Fruit fly (Drosophila melanogaster) whole organism, adult: ENCODE results near the gene RpS8.

ENCODE experiments used
- CG11617 ChIP-seq: fragments of 200-800 bp; sonication (Bioruptor generic); optimal IDR thresholded peaks from 2 replicates; lab custom pipeline; 2017; ENCODE audit warnings: mild to moderate bottlenecking, missing biosample characterization, missing genetic modification reagents, missing genetic modification characterization
- CG12768 ChIP-seq: fragments of 200-800 bp; sonication (Bioruptor generic); optimal IDR thresholded peaks from 2 replicates; lab custom pipeline; 2017; ENCODE audit warnings: missing biosample characterization, missing genetic modification characterization, mild to moderate bottlenecking, moderate library complexity, missing genetic modification reagents
- CG14711 ChIP-seq: fragments of 200-800 bp; sonication (Bioruptor generic); optimal IDR thresholded peaks from 2 replicates; lab custom pipeline; 2018; ENCODE audit warnings: missing biosample characterization, mild to moderate bottlenecking, missing genetic modification characterization, moderate library complexity
- CG1620 ChIP-seq: fragments of 200-800 bp; sonication (Bioruptor generic); optimal IDR thresholded peaks from 2 replicates; lab custom pipeline; 2016; ENCODE audit warnings: missing biosample characterization, missing genetic modification characterization
- CG33017 ChIP-seq: fragments of 200-800 bp; sonication (Bioruptor generic); optimal IDR thresholded peaks from 2 replicates; lab custom pipeline; 2018; ENCODE audit warnings: missing biosample characterization, mild to moderate bottlenecking, missing genetic modification characterization, moderate library complexity
- CG5204 ChIP-seq: fragments of 200-800 bp; sonication (Bioruptor generic); optimal IDR thresholded peaks from 2 replicates; lab custom pipeline; 2016; ENCODE audit warnings: missing biosample characterization, missing genetic modification characterization
- CG7045 ChIP-seq: fragments of 200-800 bp; sonication (Bioruptor generic); optimal IDR thresholded peaks from 2 replicates; lab custom pipeline; 2017; ENCODE audit warnings: missing biosample characterization, mild to moderate bottlenecking, missing genetic modification characterization
- CG7101 ChIP-seq: fragments of 200-800 bp; sonication (Bioruptor generic); optimal IDR thresholded peaks from 2 replicates; lab custom pipeline; 2018; ENCODE audit warnings: missing biosample characterization, mild to moderate bottlenecking, missing genetic modification characterization, moderate library complexity
- Clk ChIP-seq: fragments of 200-800 bp; sonication (Bioruptor generic); optimal IDR thresholded peaks from 2 replicates; lab custom pipeline; 2017; ENCODE audit warnings: missing biosample characterization, missing genetic modification characterization
- Crg-1 ChIP-seq: fragments of 200-800 bp; sonication (Bioruptor generic); optimal IDR thresholded peaks from 2 replicates; lab custom pipeline; 2016; ENCODE audit warnings: missing biosample characterization, missing genetic modification characterization
- Hr96 ChIP-seq: fragments of 200-800 bp; sonication (Bioruptor generic); optimal IDR thresholded peaks from 2 replicates; lab custom pipeline; 2016; ENCODE audit warnings: missing biosample characterization, missing genetic modification characterization
- Mnt ChIP-seq: fragments of 200-800 bp; sonication (Bioruptor generic); optimal IDR thresholded peaks from 2 replicates; lab custom pipeline; 2016; ENCODE audit warnings: missing biosample characterization, mild to moderate bottlenecking, missing genetic modification characterization
- bab1 ChIP-seq: fragments of 200-800 bp; sonication (Bioruptor generic); optimal IDR thresholded peaks from 3 replicates; lab custom pipeline; 2019; ENCODE audit warnings: missing biosample characterization, mild to moderate bottlenecking, missing genetic modification characterization, moderate library complexity
- cic ChIP-seq: fragments of 200-800 bp; sonication (Bioruptor generic); optimal IDR thresholded peaks from 2 replicates; lab custom pipeline; 2017; ENCODE audit warnings: missing biosample characterization, mild to moderate bottlenecking, missing genetic modification characterization, moderate library complexity
- cnc ChIP-seq, 2 experiments: fragments of >200 bp; optimal IDR thresholded peaks; 2 replicates each; lab custom pipeline; 2017
- kay ChIP-seq: fragments of 200-800 bp; sonication (Bioruptor generic); peaks from one replicate; lab custom pipeline; 2016; ENCODE audit warnings: missing biosample characterization, missing genetic modification characterization, borderline replicate concordance
- ovo ChIP-seq: fragments of 200-800 bp; sonication (Bioruptor generic); optimal IDR thresholded peaks from 2 replicates; lab custom pipeline; 2016; ENCODE audit warnings: missing biosample characterization, missing genetic modification characterization
- pad ChIP-seq: fragments of 200-800 bp; sonication (Bioruptor generic); optimal IDR thresholded peaks from 3 replicates; lab custom pipeline; 2017; ENCODE audit warnings: missing biosample characterization, missing genetic modification characterization, mild to moderate bottlenecking, moderate library complexity, missing genetic modification reagents
- tj ChIP-seq: fragments of 200-800 bp; sonication (Bioruptor generic); optimal IDR thresholded peaks from 3 replicates; lab custom pipeline; 2017; ENCODE audit warnings: missing biosample characterization, mild to moderate bottlenecking, missing genetic modification characterization, moderate library complexity
- toe ChIP-seq: fragments of 200-800 bp; sonication (Bioruptor generic); optimal IDR thresholded peaks from 2 replicates; lab custom pipeline; 2016; ENCODE audit warnings: missing biosample characterization, missing genetic modification characterization

RpS8 gene

dm6 chr3R:29898588-29898987 lies 37.2 kb downstream of the RpS8 start:
- TF ChIP-seq CG11617 (GFP tag; lab: Kevin White, UChicago), result no peak
- no peak for TF ChIP-seq kay
- no peak for TF ChIP-seq cnc (optimal IDR thresholded peaks at IDR 0.05; lab: Kevin White, UChicago)

- TF ChIP-seq pad (no peak), Crg-1 (GFP tag; lab: Kevin White, UChicago) (no peak), bab1 (GFP tag; lab: Kevin White, UChicago) (no peak)
These were observed 38.3 kb downstream of the RpS8 start for dm6 chr3R:29899635-29900034.

- TF ChIP-seq CG12768, result no peak
- TF ChIP-seq bab1 (GFP tag; lab: Kevin White, UChicago), result peak; percentile 30
- no peak for TF ChIP-seq cic
These were observed 42.5 kb downstream of the RpS8 start, which contains the start of gene CG15517 for dm6 chr3R:29903775-29904356. Gene CG15517, minus strand, starts transcription at chr3R:29903825.

dm6 chr3R:29905164-29905563 lies 43.8 kb downstream of the RpS8 start, which contains the start of gene CG15515:
Gene CG15515, plus strand, starts transcription at chr3R:29905464.
- no peak for TF ChIP-seq CG11617 (GFP tag; lab: Kevin White, UChicago)
- no peak for TF ChIP-seq bab1 (GFP tag; lab: Kevin White, UChicago)
- TF ChIP-seq CG1620, result no peak
- no peak for TF ChIP-seq tj (GFP tag; lab: Kevin White, UChicago)
- TF ChIP-seq CG5204 (GFP tag; lab: Kevin White, UChicago), result no peak
- no peak for TF ChIP-seq Crg-1 (GFP tag; lab: Kevin White, UChicago)
- no peak for TF ChIP-seq ovo (GFP tag; lab: Kevin White, UChicago)
- TF ChIP-seq CG33017 (tag; lab: Kevin White, UChicago), result no peak
- TF ChIP-seq Clk (GFP tag; lab: Kevin White, UChicago), result no peak
- no peak for TF ChIP-seq pad
- no peak for TF ChIP-seq kay
- no peak for TF ChIP-seq CG14711
- no peak for TF ChIP-seq CG12768
- TF ChIP-seq cnc (optimal IDR thresholded peaks at IDR 0.05; lab: Kevin White, UChicago), result no peak
- no peak for TF ChIP-seq CG7101 (tag; lab: Kevin White, UChicago)
- no peak for TF ChIP-seq CG7045 (GFP tag; lab: Kevin White, UChicago)
- no peak for TF ChIP-seq toe (GFP tag; lab: Kevin White, UChicago)
- TF ChIP-seq Hr96 (GFP tag; lab: Kevin White, UChicago), result no peak
- TF ChIP-seq Mnt (GFP tag; lab: Kevin White, UChicago), result no peak

dm6 chr3R:29907601-29908175 lies 46.3 kb downstream of the RpS8 start, which contains the start of gene CG31036:
Gene CG31036, plus strand, starts transcription at chr3R:29908107.
- no peak for TF ChIP-seq ovo (GFP tag; lab: Kevin White, UChicago)
- no peak for TF ChIP-seq tj (GFP tag; lab: Kevin White, UChicago)
- no peak for TF ChIP-seq CG14711
- TF ChIP-seq CG1620, result no peak
- no peak for TF ChIP-seq toe (GFP tag; lab: Kevin White, UChicago)
- no peak for TF ChIP-seq CG5204 (GFP tag; lab: Kevin White, UChicago)
- TF ChIP-seq CG7101 (tag; lab: Kevin White, UChicago), result no peak
- no peak for TF ChIP-seq Crg-1 (GFP tag; lab: Kevin White, UChicago)
- TF ChIP-seq pad, result no peak
- TF ChIP-seq Mnt (GFP tag; lab: Kevin White, UChicago), result no peak
- no peak for TF ChIP-seq kay
- TF ChIP-seq bab1 (GFP tag; lab: Kevin White, UChicago), result no peak
- TF ChIP-seq CG33017 (tag; lab: Kevin White, UChicago), result no peak
- TF ChIP-seq Hr96 (GFP tag; lab: Kevin White, UChicago), result no peak
- TF ChIP-seq cnc (optimal IDR thresholded peaks at IDR 0.05; lab: Kevin White, UChicago), result no peak
